Fruit fly (Drosophila melanogaster): ENCODE results near the gene CG7382.

CG7382 gene

dm6 chr2L:5496468-5497093 is 23.1 kb downstream of the CG7382 start (continued):
- TF ChIP-seq fd3F (GFP tag; optimal IDR thresholded peaks at IDR 0.05), result peak; percentile 20
- TF ChIP-seq CG4820 (GFP tag; optimal IDR thresholded peaks at IDR 0.05), result peak; percentile 51
- no peak for TF ChIP-seq lbe (GFP tag; optimal IDR thresholded peaks at IDR 0.05)
- peak; percentile 15 for TF ChIP-seq cwo (GFP tag; optimal IDR thresholded peaks at IDR 0.05)
- no peak for TF ChIP-seq z (GFP tag; IDR thresholded peaks at IDR 0.05)
- no peak for TF ChIP-seq kah (GFP tag; optimal IDR thresholded peaks at IDR 0.05)
- TF ChIP-seq CG33557 (GFP tag; optimal IDR thresholded peaks at IDR 0.05), result peak; percentile 69
- TF ChIP-seq CG30403 (GFP tag; optimal IDR thresholded peaks at IDR 0.05), result peak; percentile 56
- peak; percentile 44 for TF ChIP-seq CG13624 (GFP tag; optimal IDR thresholded peaks at IDR 0.05)
- TF ChIP-seq CG2199 (GFP tag; IDR thresholded peaks at IDR 0.05), result no peak
- TF ChIP-seq aop (GFP tag; IDR thresholded peaks at IDR 0.05), result no peak
- no peak for TF ChIP-seq kay (GFP tag; optimal IDR thresholded peaks at IDR 0.05)
- peak; percentile 63 for TF ChIP-seq CG32532 (GFP tag; IDR thresholded peaks at IDR 0.05)
- peak; percentile 57 for TF ChIP-seq esg (GFP tag; conservative IDR thresholded peaks at IDR 0.05)
- TF ChIP-seq her (GFP tag; optimal IDR thresholded peaks at IDR 0.05), result no peak
- no peak for TF ChIP-seq Fer1 (GFP tag; optimal IDR thresholded peaks at IDR 0.05)
- peak; percentile 61 for TF ChIP-seq CG9932 (GFP tag; IDR thresholded peaks at IDR 0.05)
- TF ChIP-seq CG15269 (tag; optimal IDR thresholded peaks at IDR 0.05), result peak; percentile 62
- 0 out of 2 replicates have a peak, but pooled peaks have one; percentile 21 for TF ChIP-seq cas (GFP tag; IDR thresholded peaks at IDR 0.05)

dm6 chr2L:5494808-5495356 is 24.8 kb downstream of the CG7382 start:
- TF ChIP-seq Ssrp (tag; optimal IDR thresholded peaks at IDR 0.05), result peak; percentile 7
- no peak for TF ChIP-seq CG12769 (tag; optimal IDR thresholded peaks at IDR 0.05)
- TF ChIP-seq zen (tag; optimal IDR thresholded peaks at IDR 0.05), result no peak
- no peak for TF ChIP-seq mld (GFP tag; IDR thresholded peaks at IDR 0.05; ENCODE audit: partially characterized antibody)
- no peak for TF ChIP-seq CG12236 (GFP tag; optimal IDR thresholded peaks at IDR 0.05)
- no peak for TF ChIP-seq CG1832 (GFP tag; optimal IDR thresholded peaks at IDR 0.05)
- no peak for TF ChIP-seq CG32772 (GFP tag; IDR thresholded peaks at IDR 0.05)
- peak; percentile 10 for TF ChIP-seq nmo (GFP tag; optimal IDR thresholded peaks at IDR 0.05)
- TF ChIP-seq CG3847 (GFP tag; IDR thresholded peaks at IDR 0.05), result no peak
- no peak for TF ChIP-seq CG10267 (tag; optimal IDR thresholded peaks at IDR 0.05)
- no peak for TF ChIP-seq ems (GFP tag; optimal IDR thresholded peaks at IDR 0.05)
- TF ChIP-seq stwl (tag; optimal IDR thresholded peaks at IDR 0.05), result no peak
- no peak for TF ChIP-seq jing (GFP tag; optimal IDR thresholded peaks at IDR 0.05)
- TF ChIP-seq stc (GFP tag; IDR thresholded peaks at IDR 0.05), result no peak
- no peak for TF ChIP-seq Meics (GFP tag; optimal IDR thresholded peaks at IDR 0.05)
- no peak for TF ChIP-seq CG2875 (GFP tag; optimal IDR thresholded peaks at IDR 0.05)
- no peak for TF ChIP-seq CG4282 (GFP tag; optimal IDR thresholded peaks at IDR 0.05)
- no peak for TF ChIP-seq MBD-R2 (GFP tag; IDR thresholded peaks at IDR 0.05)
- no peak for TF ChIP-seq Hand (GFP tag; optimal IDR thresholded peaks at IDR 0.05)
- TF ChIP-seq slp2 (GFP tag; optimal IDR thresholded peaks at IDR 0.05), result no peak
- TF ChIP-seq croc (GFP tag; conservative IDR thresholded peaks at IDR 0.05), result no peak
- no peak for TF ChIP-seq zfh2 (GFP tag; optimal IDR thresholded peaks at IDR 0.05)
- no peak for TF ChIP-seq chinmo (GFP tag; IDR thresholded peaks at IDR 0.05; ENCODE audit: partially characterized antibody)
- peak; percentile 14 for TF ChIP-seq CG4424 (GFP tag; optimal IDR thresholded peaks at IDR 0.05)
- TF ChIP-seq CG11504 (tag; optimal IDR thresholded peaks at IDR 0.05), result peak; percentile 49
- no peak for TF ChIP-seq PHDP (tag; optimal IDR thresholded peaks at IDR 0.05)
- peak; percentile 32 for TF ChIP-seq CG2712 (tag; optimal IDR thresholded peaks at IDR 0.05)
- TF ChIP-seq yki (optimal IDR thresholded peaks at IDR 0.05), result no peak
- TF ChIP-seq chn (GFP tag; optimal IDR thresholded peaks at IDR 0.05), result no peak
- TF ChIP-seq pita (GFP tag; optimal IDR thresholded peaks at IDR 0.05), result no peak
- no peak for TF ChIP-seq ro (GFP tag; IDR thresholded peaks at IDR 0.05)
- no peak for TF ChIP-seq Dek (tag; optimal IDR thresholded peaks at IDR 0.05)

Measured in whole organism, embryonic.